Fruit fly (Drosophila melanogaster): ENCODE measurements around the gene CG17637.

The CG17637 gene

dm6 chr3L:20514101-20514500, 10.1 kb downstream of the CG17637 start:
- no peak for TF ChIP-seq CTCF (optimal IDR thresholded peaks at IDR 0.05)
- TF ChIP-seq CG8478 (optimal IDR thresholded peaks at IDR 0.05): no peak

DNA sequence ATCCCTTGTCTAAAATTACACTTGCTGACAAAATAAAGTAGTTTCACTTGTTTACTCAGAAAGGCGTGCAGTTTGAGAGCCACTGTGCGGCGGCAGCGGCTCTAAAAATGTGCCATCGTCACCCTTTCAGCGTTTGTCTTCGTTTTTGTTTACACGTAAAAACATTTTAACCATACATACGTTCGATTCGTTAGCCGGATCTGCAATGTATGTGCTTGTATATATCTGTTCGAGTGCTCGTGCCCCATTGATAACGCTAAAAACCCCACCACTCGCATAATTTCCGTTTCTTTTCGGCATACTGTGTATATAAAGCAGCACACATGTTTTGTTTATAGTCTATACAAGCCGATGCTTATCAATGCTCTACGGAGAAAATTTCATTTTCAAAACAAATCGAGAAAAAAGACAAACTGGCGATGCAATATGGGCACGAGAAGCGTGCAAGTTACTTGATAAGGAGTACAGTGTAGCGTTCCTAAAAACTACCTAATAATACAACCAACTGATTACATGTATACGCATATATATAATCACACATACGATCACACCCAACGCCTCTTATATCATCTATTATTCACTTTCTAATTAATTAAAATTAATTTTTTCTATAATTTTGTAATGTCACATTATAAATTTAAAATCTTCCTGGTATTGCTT, 12.7 kb downstream of the CG17637 start:
- TF ChIP-seq CG8478 (optimal IDR thresholded peaks at IDR 0.05): no peak
- peak; percentile 39 to 42 for TF ChIP-seq CTCF (optimal IDR thresholded peaks at IDR 0.05)

dm6 chr3L:20517179-20517834, 13.3 kb downstream of the CG17637 start:
- TF ChIP-seq CTCF (optimal IDR thresholded peaks at IDR 0.05) (no peak), CG8478 (optimal IDR thresholded peaks at IDR 0.05) (no peak)

dm6 chr3L:20517897-20518804, 14.2 kb downstream of the CG17637 start:
- TF ChIP-seq CTCF (optimal IDR thresholded peaks at IDR 0.05) (no peak), CG8478 (optimal IDR thresholded peaks at IDR 0.05) (no peak)

dm6 chr3L:20518805-20519503, 15.0 kb downstream of the CG17637 start, which contains the start of gene BNIP3:
BNIP3 (minus strand) TSS chr3L:20519393.
- no peak for TF ChIP-seq CTCF (optimal IDR thresholded peaks at IDR 0.05)

DNA sequence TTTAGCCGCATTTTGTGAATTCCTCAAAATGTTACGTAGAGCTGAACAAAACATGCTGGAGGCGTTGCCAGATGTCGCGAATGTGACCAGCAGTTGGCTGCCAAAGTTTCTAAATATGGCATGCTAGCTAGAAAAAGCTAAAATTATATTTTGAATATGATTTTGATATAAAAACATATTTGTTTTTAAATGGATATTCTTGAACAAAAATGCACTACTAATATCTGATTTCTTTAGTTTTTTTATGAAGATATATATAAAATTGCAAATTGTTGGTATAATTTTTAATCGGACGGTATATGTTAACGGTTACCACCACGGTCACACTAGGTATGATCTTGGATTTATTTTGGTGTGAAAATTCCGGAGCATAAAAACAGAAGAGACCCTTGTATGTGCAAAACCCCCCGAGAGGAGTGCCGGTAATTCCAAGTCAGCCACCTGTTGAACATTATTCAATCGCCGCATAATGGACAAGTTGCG, 16.7 kb downstream of the CG17637 start, which contains the start of the genes mTerf3 and CG5104:
Gene mTerf3, minus strand, starts transcription at position 86 of the 483 bp plus-strand sequence.
Gene CG5104, plus strand, starts transcription at position 323 of the 483 bp plus-strand sequence.
- no peak for TF ChIP-seq CTCF (optimal IDR thresholded peaks at IDR 0.05)
- no peak for TF ChIP-seq CG8478 (optimal IDR thresholded peaks at IDR 0.05)

DNA sequence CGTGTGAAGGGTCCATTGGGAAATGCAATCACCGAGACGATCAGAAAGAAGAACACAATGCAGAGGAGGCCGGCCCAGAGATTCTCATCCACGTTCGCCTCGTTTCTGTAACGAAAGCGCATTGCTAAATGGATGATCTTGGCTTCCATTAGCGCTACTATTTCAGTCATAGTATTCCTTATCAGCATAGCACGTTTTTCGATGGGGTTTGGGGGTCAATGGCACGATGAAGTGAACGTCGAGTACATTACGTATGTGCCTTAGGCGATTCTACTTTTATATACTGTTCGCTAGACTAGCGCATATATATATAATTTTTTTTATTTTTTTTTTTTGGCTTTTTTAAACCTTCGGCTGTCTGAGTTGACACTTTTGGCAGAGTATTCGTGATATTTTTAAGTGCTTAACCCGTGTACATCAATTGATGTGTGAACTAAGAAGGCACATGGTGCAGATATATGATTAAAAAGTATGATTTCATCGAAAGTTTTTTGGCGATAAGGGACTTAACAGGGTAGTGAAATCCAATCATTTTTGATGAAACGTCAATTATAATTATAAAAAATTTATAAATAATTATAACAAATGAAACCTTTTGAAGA, 20.5 kb downstream of the CG17637 start:
- TF ChIP-seq CTCF (optimal IDR thresholded peaks at IDR 0.05) (no peak), CG8478 (optimal IDR thresholded peaks at IDR 0.05) (no peak)

DNA sequence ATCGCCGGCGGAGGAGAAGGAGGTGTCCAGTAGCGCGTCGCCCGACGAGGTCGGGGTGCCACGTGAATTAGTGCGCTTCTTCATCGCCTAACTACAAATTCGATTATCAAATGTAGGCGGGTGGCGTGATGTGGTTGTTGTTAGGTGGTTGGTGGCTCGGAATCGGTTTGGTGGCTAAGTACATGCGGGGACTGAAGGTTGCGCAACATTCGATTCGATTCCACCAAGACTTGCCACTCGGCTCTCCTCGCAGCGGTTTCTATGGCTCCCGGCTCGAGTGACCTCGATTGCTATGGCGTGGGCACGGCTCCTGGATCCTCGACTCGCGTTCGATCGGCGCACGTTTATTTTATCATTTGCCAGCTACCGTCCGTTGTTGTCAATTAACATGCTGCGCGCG, 21.8 kb downstream of the CG17637 start:
- TF ChIP-seq CG8478 (optimal IDR thresholded peaks at IDR 0.05) (no peak), CTCF (optimal IDR thresholded peaks at IDR 0.05) (no peak)

dm6 chr3L:20526143-20526195, 22.0 kb downstream of the CG17637 start, which contains the start of gene Pss:
Pss (minus strand) TSS chr3L:20526174.
- no peak for TF ChIP-seq CG8478 (optimal IDR thresholded peaks at IDR 0.05)
- no peak for TF ChIP-seq CTCF (optimal IDR thresholded peaks at IDR 0.05)

- TF ChIP-seq CTCF (optimal IDR thresholded peaks at IDR 0.05) (no peak), CG8478 (optimal IDR thresholded peaks at IDR 0.05) (no peak)
Measured at dm6 chr3L:20526196-20526740, 22.3 kb downstream of the CG17637 start, which contains the start of gene Nubp2. Nubp2 (plus strand) TSS chr3L:20526576.

- TF ChIP-seq CG8478 (optimal IDR thresholded peaks at IDR 0.05): no peak
- no peak for TF ChIP-seq CTCF (optimal IDR thresholded peaks at IDR 0.05)
Measured at dm6 chr3L:20529918-20530317, 25.9 kb downstream of the CG17637 start.

DNA sequence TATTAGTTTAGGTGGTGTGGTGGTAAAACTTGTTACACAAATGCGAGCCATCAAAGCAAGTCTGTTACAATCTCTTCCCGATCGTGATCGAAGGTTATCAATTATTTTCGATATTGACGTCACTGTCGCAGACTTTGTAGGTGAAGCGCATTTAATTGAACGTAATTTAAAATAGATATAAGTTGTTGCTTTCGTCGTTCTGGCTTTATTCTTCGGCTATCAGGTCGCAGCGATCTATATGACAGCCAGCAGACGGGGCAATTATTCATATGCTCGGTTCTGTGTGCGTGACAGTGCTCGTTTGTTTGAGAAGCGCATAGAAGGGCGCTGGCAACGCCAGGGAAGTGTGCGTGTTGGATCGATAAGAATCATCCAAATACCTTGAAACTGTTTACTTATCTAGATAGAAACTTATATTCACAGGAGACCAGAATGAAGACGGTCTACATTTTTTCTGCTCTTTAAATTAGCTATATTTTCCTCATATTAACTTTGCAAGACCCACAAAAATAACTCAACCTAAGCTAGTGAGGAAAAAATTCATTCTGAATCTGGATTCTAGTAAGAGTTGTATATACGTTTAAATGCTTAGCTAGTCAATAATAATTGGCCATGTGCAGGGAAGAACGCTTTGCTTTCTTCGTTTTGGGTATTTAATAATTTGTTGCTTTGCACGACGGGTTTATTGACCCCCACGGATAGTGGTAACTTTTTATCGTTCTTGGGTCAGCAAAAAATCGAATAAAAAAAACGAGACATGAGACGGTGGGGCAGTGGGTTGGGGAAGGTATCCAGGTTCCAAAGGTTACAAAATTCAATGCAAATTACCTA, 26.6 kb downstream of the CG17637 start:
- TF ChIP-seq CG8478 (optimal IDR thresholded peaks at IDR 0.05) (no peak), CTCF (optimal IDR thresholded peaks at IDR 0.05) (no peak)

DNA sequence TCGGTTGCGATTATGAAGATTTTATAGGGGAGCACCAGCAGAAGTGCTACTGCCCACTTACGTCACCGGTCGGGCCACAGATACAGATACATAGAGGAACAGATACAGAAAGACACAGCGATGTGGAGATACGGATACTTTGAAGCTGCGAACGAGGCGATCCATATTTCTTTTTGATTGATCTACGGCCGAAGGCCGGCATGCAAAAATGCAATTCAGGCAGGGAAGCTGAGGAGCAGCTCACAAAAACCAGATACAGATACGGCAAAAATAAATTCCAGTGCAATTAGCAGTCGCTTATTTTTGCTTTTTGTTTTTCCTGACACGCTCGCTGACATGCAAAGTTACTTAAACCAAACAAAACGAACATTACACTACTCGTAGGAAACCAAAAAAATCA, 27.3 kb downstream of the CG17637 start:
- TF ChIP-seq CG8478 (optimal IDR thresholded peaks at IDR 0.05) (no peak), CTCF (optimal IDR thresholded peaks at IDR 0.05) (no peak)

DNA sequence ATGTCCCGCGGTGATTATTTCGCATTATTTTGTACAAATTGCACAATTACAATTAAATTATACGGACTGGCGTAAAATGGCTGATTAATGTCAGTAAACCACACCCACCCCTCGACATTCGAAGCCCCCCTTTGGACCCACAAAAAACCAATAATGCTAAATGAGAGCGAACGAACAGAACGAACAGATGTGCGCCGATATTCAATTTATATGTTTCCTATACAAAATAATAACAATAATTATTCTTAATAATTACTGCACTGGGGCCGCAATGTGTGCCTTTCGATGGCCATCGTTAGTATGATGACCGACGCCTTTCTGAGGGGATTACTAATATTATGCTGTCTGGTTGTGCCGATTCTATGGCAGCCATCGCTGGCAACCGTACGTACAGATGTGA, 29.4 kb downstream of the CG17637 start, which contains the start of gene CG13250:
Gene CG13250, plus strand, starts transcription at position 301 of the 400 bp plus-strand sequence.
- no peak for TF ChIP-seq CG8478 (optimal IDR thresholded peaks at IDR 0.05)
- no peak for TF ChIP-seq CTCF (optimal IDR thresholded peaks at IDR 0.05)
